Worm (Caenorhabditis elegans) whole organism, L3 larva: ENCODE results near the gene C03H5.4.

Experiments used
- R02D3.7 ChIP-seq: fragments of 150-350 bp; optimal IDR thresholded peaks from 2 replicates; lab custom pipeline; 2014; ENCODE audit warnings: missing biosample characterization, missing genetic modification characterization
- aly-2 ChIP-seq: fragments of 150-350 bp; optimal IDR thresholded peaks from 2 replicates; lab custom pipeline; 2014; ENCODE audit warnings: missing biosample characterization, missing genetic modification characterization
- ama-1 ChIP-seq: fragments of 150-350 bp; optimal IDR thresholded peaks from 2 replicates; lab custom pipeline; 2018
- ceh-82 ChIP-seq: fragments of 150-350 bp; optimal IDR thresholded peaks from 2 replicates; lab custom pipeline; 2014; ENCODE audit warnings: missing biosample characterization, missing genetic modification characterization
- ceh-9 ChIP-seq: sonication (generic microtip); optimal IDR thresholded peaks from 2 replicates; lab custom pipeline; 2018; ENCODE audit warnings: missing biosample characterization, missing genetic modification characterization
- egl-27 ChIP-seq: sonication (generic microtip); optimal IDR thresholded peaks from 4 replicates; lab custom pipeline; 2017; ENCODE audit warnings: missing biosample characterization, missing genetic modification reagents, missing genetic modification characterization
- egl-5 ChIP-seq: fragments of 150-350 bp; optimal IDR thresholded peaks from 2 replicates; lab custom pipeline; 2017; ENCODE audit warnings: missing biosample characterization, missing genetic modification reagents, missing genetic modification characterization, inconsistent platforms
- elt-2 ChIP-seq: sonication (generic microtip); optimal IDR thresholded peaks from 2 replicates; lab custom pipeline; 2016; ENCODE audit warnings: missing genetic modification reagents, mild to moderate bottlenecking, missing genetic modification characterization, missing compliant biosample characterization
- eor-1 ChIP-seq, 2 experiments: fragments of 150-350 bp; optimal IDR thresholded peaks; 2 replicates each; lab custom pipeline; 2014 to 2018; ENCODE audit warnings: missing biosample characterization in 2 of 2, missing genetic modification characterization in 2 of 2
- fkh-10 ChIP-seq: sonication (generic microtip); optimal IDR thresholded peaks from 2 replicates; lab custom pipeline; 2017; ENCODE audit warnings: missing biosample characterization, missing genetic modification reagents, missing genetic modification characterization
- hmg-11 ChIP-seq: sonication (generic microtip); optimal IDR thresholded peaks from 2 replicates; lab custom pipeline; 2016; ENCODE audit warnings: missing genetic modification characterization, missing compliant biosample characterization
- jun-1 ChIP-seq: fragments of 150-350 bp; optimal IDR thresholded peaks from 2 replicates; lab custom pipeline; 2014; ENCODE audit warnings: missing biosample characterization, missing genetic modification reagents, missing genetic modification characterization
- lin-15B ChIP-seq: fragments of 150-350 bp; optimal IDR thresholded peaks from 2 replicates; lab custom pipeline; 2014; ENCODE audit warnings: missing biosample characterization, missing genetic modification characterization
- lin-39 ChIP-seq: fragments of 150-350 bp; optimal IDR thresholded peaks from 2 replicates; lab custom pipeline; 2018; ENCODE audit warnings: missing biosample characterization, missing genetic modification reagents, missing genetic modification characterization
- lsy-12 ChIP-seq: sonication (generic microtip); optimal IDR thresholded peaks from 2 replicates; lab custom pipeline; 2016; ENCODE audit warnings: mild to moderate bottlenecking, missing genetic modification characterization, missing compliant biosample characterization
- mml-1 ChIP-seq: fragments of 150-350 bp; sonication (generic microtip); optimal IDR thresholded peaks from 3 replicates; lab custom pipeline; 2014; ENCODE audit warnings: missing biosample characterization, missing genetic modification characterization
- nfya-1 ChIP-seq: sonication (generic microtip); optimal IDR thresholded peaks from 2 replicates; lab custom pipeline; 2017; ENCODE audit warnings: missing genetic modification characterization, mild to moderate bottlenecking, missing compliant biosample characterization, antibody characterized with exemption, moderate library complexity; ENCODE audit not compliant: insufficient read depth
- nhr-11 ChIP-seq: fragments of 150-350 bp; optimal IDR thresholded peaks from 2 replicates; lab custom pipeline; 2014; ENCODE audit warnings: missing biosample characterization, missing genetic modification characterization
- nhr-12 ChIP-seq: fragments of 150-350 bp; optimal IDR thresholded peaks from 2 replicates; lab custom pipeline; 2014; ENCODE audit warnings: missing biosample characterization, missing genetic modification characterization
- nhr-23 ChIP-seq: fragments of 150-350 bp; optimal IDR thresholded peaks from 2 replicates; lab custom pipeline; 2014; ENCODE audit warnings: missing biosample characterization, missing genetic modification reagents, missing genetic modification characterization
- nhr-237 ChIP-seq: fragments of 150-350 bp; optimal IDR thresholded peaks from 2 replicates; lab custom pipeline; 2014; ENCODE audit warnings: missing biosample characterization, missing genetic modification characterization
- nhr-25 ChIP-seq: sonication (generic microtip); optimal IDR thresholded peaks from 2 replicates; lab custom pipeline; 2017; ENCODE audit warnings: missing biosample characterization, missing genetic modification characterization
- nhr-28 ChIP-seq: fragments of 150-350 bp; optimal IDR thresholded peaks from 2 replicates; lab custom pipeline; 2014; ENCODE audit warnings: missing biosample characterization, missing genetic modification characterization
- nhr-67 ChIP-seq: fragments of 150-350 bp; optimal IDR thresholded peaks from 2 replicates; lab custom pipeline; 2014; ENCODE audit warnings: missing biosample characterization, missing genetic modification characterization
- nhr-76 ChIP-seq: fragments of 150-350 bp; sonication (generic microtip); optimal IDR thresholded peaks from 5 replicates; lab custom pipeline; 2014; ENCODE audit warnings: missing biosample characterization, missing genetic modification characterization
- nhr-77 ChIP-seq: fragments of 150-350 bp; optimal IDR thresholded peaks from 2 replicates; lab custom pipeline; 2014; ENCODE audit warnings: missing biosample characterization, missing genetic modification characterization
- pha-4 ChIP-seq: fragments of 150-350 bp; optimal IDR thresholded peaks from 2 replicates; lab custom pipeline; 2014; ENCODE audit warnings: missing biosample characterization, missing genetic modification reagents, missing genetic modification characterization
- pqm-1 ChIP-seq: fragments of 150-350 bp; optimal IDR thresholded peaks from 2 replicates; lab custom pipeline; 2017; ENCODE audit warnings: missing biosample characterization, missing genetic modification characterization, inconsistent platforms
- sea-2 ChIP-seq: fragments of 150-350 bp; sonication (generic microtip); optimal IDR thresholded peaks from 4 replicates; lab custom pipeline; 2014; ENCODE audit warnings: missing biosample characterization, missing genetic modification reagents, missing genetic modification characterization
- snpc-4 ChIP-seq: fragments of 150-350 bp; optimal IDR thresholded peaks from 2 replicates; lab custom pipeline; 2014; ENCODE audit warnings: missing biosample characterization, missing genetic modification characterization
- tbx-2 ChIP-seq: sonication (generic microtip); optimal IDR thresholded peaks from 2 replicates; lab custom pipeline; 2016; ENCODE audit warnings: mild to moderate bottlenecking, missing genetic modification characterization, missing compliant biosample characterization
- unc-62 ChIP-seq: fragments of 150-350 bp; sonication (generic microtip); optimal IDR thresholded peaks from 4 replicates; lab custom pipeline; 2014; ENCODE audit warnings: missing biosample characterization, missing genetic modification reagents, missing genetic modification characterization
- zag-1 ChIP-seq: fragments of 150-350 bp; optimal IDR thresholded peaks from 2 replicates; lab custom pipeline; 2014; ENCODE audit warnings: missing biosample characterization, missing genetic modification characterization

Gene C03H5.4

DNA sequence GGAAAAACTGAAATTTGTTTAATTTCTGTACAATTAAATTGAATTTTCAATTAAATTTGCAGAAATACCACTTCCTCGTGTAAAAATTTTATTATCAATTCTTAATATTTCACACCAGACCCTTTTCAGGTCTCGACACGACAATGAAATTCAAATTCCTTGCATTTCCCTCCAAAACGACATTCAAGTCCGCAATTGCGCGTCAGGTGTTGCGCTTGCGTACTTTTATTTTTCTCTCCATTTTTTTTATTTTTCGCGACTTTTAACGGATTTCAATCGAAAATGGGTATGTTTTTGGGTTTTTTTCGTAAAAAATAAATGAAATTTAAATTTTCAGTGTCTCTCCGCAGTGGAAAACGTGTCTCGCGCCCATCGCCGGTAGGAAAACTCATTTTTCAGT is 10.9 kb downstream of the C03H5.4 start, which contains the start of gene C03H5.3 (continued):
- no peak for TF ChIP-seq unc-62 (GFP tag; lab: Kevin White, UChicago)

DNA sequence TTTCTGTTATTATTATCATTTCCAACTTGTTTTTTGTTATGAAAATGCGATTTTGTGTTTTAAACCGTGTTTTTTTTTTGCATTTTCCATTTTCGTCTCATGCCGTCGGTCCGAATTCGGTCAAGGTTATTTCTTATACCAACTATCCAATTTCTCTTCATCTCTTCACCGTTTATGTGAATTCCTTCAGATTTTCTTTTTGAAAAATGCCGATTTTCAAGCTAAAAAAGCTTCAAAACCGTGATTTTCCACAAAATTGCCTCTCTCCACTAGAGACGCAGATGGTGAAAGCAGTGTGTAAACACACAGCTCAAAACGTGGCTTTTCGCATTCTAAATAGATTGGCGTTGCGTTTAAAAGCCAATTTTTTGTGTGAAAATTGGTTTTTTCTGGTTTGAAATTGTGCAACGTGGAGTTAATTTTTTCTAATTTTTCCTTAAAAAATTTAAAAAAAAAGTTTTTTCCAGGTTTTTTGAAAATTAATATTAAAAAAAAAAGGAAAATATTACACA is 12.8 kb downstream of the C03H5.4 start:
- TF ChIP-seq ceh-82 (tag; lab: Kevin White, UChicago) = no peak
- TF ChIP-seq zag-1 (tag; lab: Kevin White, UChicago) = no peak
- TF ChIP-seq ceh-9 (tag; lab: Kevin White, UChicago) = no peak
- no peak for TF ChIP-seq nhr-28
- TF ChIP-seq elt-2 (tag; lab: Kevin White, UChicago) = peak; percentile 12
- TF ChIP-seq ama-1 (lab: Kevin White, UChicago) = no peak

ce11 chrII:388533-388932 is 13.5 kb downstream of the C03H5.4 start, which contains the start of gene nstp-4:
nstp-4 (plus strand) TSS chrII:388833.
- no peak for TF ChIP-seq sea-2
- no peak for TF ChIP-seq hmg-11 (tag; lab: Kevin White, UChicago)
- TF ChIP-seq lsy-12 (tag; lab: Kevin White, UChicago) = no peak
- no peak for TF ChIP-seq ama-1 (lab: Kevin White, UChicago)
- TF ChIP-seq aly-2 (tag; lab: Kevin White, UChicago) = no peak
- TF ChIP-seq nhr-237 (tag; lab: Kevin White, UChicago) = no peak
- no peak for TF ChIP-seq lin-39 (tag; lab: Kevin White, UChicago)
- no peak for TF ChIP-seq pha-4
- TF ChIP-seq nhr-77 (tag; lab: Kevin White, UChicago) = no peak

- no peak for TF ChIP-seq R02D3.7 (tag; lab: Kevin White, UChicago)
- TF ChIP-seq lin-15B = no peak
- TF ChIP-seq ceh-82 (tag; lab: Kevin White, UChicago) = no peak
Observed at ce11 chrII:399321-399720, 24.3 kb downstream of the C03H5.4 start, which contains the start of gene C03H5.6. C03H5.6 (minus strand) TSS chrII:399421.

DNA sequence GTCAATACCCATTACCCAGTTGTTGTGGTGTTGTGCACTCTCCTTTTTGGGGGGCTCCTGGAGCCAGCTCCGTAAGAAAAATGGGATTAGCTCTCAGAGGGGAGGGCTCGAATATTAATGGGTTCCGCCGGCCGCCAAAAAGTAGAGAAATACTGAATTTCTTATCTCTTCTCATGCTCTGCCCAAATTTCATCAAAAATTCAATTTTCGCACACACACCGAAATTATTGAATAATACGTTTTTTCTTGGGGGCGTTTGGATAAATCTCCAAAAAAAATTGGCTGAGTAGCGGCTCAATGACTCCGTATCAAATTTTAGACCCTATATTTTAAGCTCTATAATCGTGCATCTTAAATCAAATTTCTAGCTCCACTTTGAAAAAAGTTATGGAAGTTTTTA is 25.1 kb downstream of the C03H5.4 start:
- TF ChIP-seq egl-5 (tag; lab: Kevin White, UChicago) = peak; percentile 1
- no peak for TF ChIP-seq nhr-77 (tag; lab: Kevin White, UChicago)
- peak; percentile 41 for TF ChIP-seq lin-39 (tag; lab: Kevin White, UChicago)

- no peak for TF ChIP-seq nhr-237 (tag; lab: Kevin White, UChicago)
- peak; percentile 8 for TF ChIP-seq lin-15B
- no peak for TF ChIP-seq nhr-76 (tag; lab: Kevin White, UChicago)
- no peak for TF ChIP-seq lsy-12 (tag; lab: Kevin White, UChicago)
- peak; percentile 20 for TF ChIP-seq lin-39 (tag; lab: Kevin White, UChicago)
- TF ChIP-seq snpc-4 (tag; lab: Kevin White, UChicago) = no peak
- no peak for TF ChIP-seq egl-27
- TF ChIP-seq jun-1 (tag; lab: Kevin White, UChicago) = no peak
- no peak for TF ChIP-seq nhr-77 (tag; lab: Kevin White, UChicago)
- no peak for TF ChIP-seq nhr-67 (tag; lab: Kevin White, UChicago)
- TF ChIP-seq ceh-82 (tag; lab: Kevin White, UChicago) = no peak
- no peak for TF ChIP-seq pqm-1
- peak; percentile 77 for TF ChIP-seq hmg-11 (tag; lab: Kevin White, UChicago)
- no peak for TF ChIP-seq tbx-2 (tag; lab: Kevin White, UChicago)
- no peak for TF ChIP-seq nhr-23 (tag; lab: Kevin White, UChicago)
- peak; percentile 46 for TF ChIP-seq fkh-10 (GFP tag; lab: Kevin White, UChicago)
- no peak for TF ChIP-seq mml-1
- TF ChIP-seq nhr-12 (tag; lab: Kevin White, UChicago) = no peak
- TF ChIP-seq R02D3.7 (tag; lab: Kevin White, UChicago) = no peak
- peak; percentile 57 for TF ChIP-seq nfya-1 (tag; lab: Kevin White, UChicago)
- no peak for TF ChIP-seq unc-62 (GFP tag; lab: Kevin White, UChicago)
- no peak for TF ChIP-seq eor-1 (tag; optimal IDR thresholded peaks at IDR 0.05; lab: Kevin White, UChicago)
- TF ChIP-seq nhr-11 (tag; lab: Kevin White, UChicago) = no peak
- no peak for TF ChIP-seq nhr-25 (tag; lab: Kevin White, UChicago)
- TF ChIP-seq egl-5 (tag; lab: Kevin White, UChicago) = no peak
Observed at ce11 chrII:401211-401610, 26.2 kb downstream of the C03H5.4 start.
